Worm (Caenorhabditis elegans): Measurements from ENCODE around the gene F52E1.9.
A peak's percentile ranks its signal among the peaks of the same experiment; 100 is the strongest.

Gene F52E1.9

ce11 chrV:8426210-8426609 is 23.7 kb upstream of the F52E1.9 start:
- TF ChIP-seq cey-2 (tag; optimal IDR thresholded peaks at IDR 0.05; ENCODE audit: borderline replicate concordance, insufficient read depth) (no peak), lin-38 (GFP tag; IDR thresholded peaks at IDR 0.05) (0 out of 2 replicates have a peak, but pooled peaks have one; percentile 17), nhr-10 (tag; optimal IDR thresholded peaks at IDR 0.05) (no peak), daf-16 (GFP tag; optimal IDR thresholded peaks at IDR 0.05) (no peak), daf-16 (tag; optimal IDR thresholded peaks at IDR 0.05) (peak; percentile 18), nhr-48 (tag; optimal IDR thresholded peaks at IDR 0.05) (peak; percentile 14), snpc-1.2 (GFP tag; IDR thresholded peaks at IDR 0.05) (no peak), lsy-2 (tag; optimal IDR thresholded peaks at IDR 0.05) (peak in 1 of 2 experiments; percentile 23), dve-1 (tag; optimal IDR thresholded peaks at IDR 0.05; ENCODE audit: insufficient read depth) (peak; percentile 6), T26A8.4 (GFP tag; IDR thresholded peaks at IDR 0.05) (no peak), R02D3.7 (tag; optimal IDR thresholded peaks at IDR 0.05) (no peak), aha-1 (tag) (peak; percentile 68), mxl-3 (GFP tag; optimal IDR thresholded peaks at IDR 0.05) (no peak)

ce11 chrV:8424840-8425814 is 22.7 kb upstream of the F52E1.9 start:
- TF ChIP-seq Y75B8A.6 (GFP tag; IDR thresholded peaks at IDR 0.05) (no peak), set-16 (GFP tag; IDR thresholded peaks at IDR 0.05) (no peak), nhr-77 (tag; optimal IDR thresholded peaks at IDR 0.05) (peak; percentile 69), lin-38 (GFP tag; IDR thresholded peaks at IDR 0.05) (0 out of 2 replicates have a peak, but pooled peaks have one; percentile 5), pqm-1 (tag; optimal IDR thresholded peaks at IDR 0.05) (peak; percentile 53), nhr-28 (tag; optimal IDR thresholded peaks at IDR 0.05) (peak; percentile 78), daf-16 (GFP tag; optimal IDR thresholded peaks at IDR 0.05) (no peak), daf-16 (tag; optimal IDR thresholded peaks at IDR 0.05) (peak; percentile 76), php-3 (GFP tag; IDR thresholded peaks at IDR 0.05) (peak; percentile 78), lin-29 (GFP tag; IDR thresholded peaks at IDR 0.05) (no peak), hlh-11 (tag; optimal IDR thresholded peaks at IDR 0.05) (peak; percentile 93), D1046.2 (GFP tag; IDR thresholded peaks at IDR 0.05) (no peak), nhr-76 (tag; optimal IDR thresholded peaks at IDR 0.05) (no peak), attf-4 (tag; optimal IDR thresholded peaks at IDR 0.05) (no peak), dmd-6 (GFP tag; IDR thresholded peaks at IDR 0.05) (peak; percentile 86), mdl-1 (tag; optimal IDR thresholded peaks at IDR 0.05) (peak in 1 of 2 experiments; percentile 44), F49E8.2 (tag; optimal IDR thresholded peaks at IDR 0.05; ENCODE audit: borderline replicate concordance) (peak; percentile 12), snpc-1.2 (GFP tag; IDR thresholded peaks at IDR 0.05) (0 out of 2 replicates have a peak, but pooled peaks have one; percentile 36), zip-11 (GFP tag; IDR thresholded peaks at IDR 0.05) (no peak), lsy-2 (tag; optimal IDR thresholded peaks at IDR 0.05) (peak in 1 of 2 experiments; percentile 42), egl-27 (tag; optimal IDR thresholded peaks at IDR 0.05) (no peak), nhr-48 (tag; optimal IDR thresholded peaks at IDR 0.05) (peak; percentile 46), daf-12 (tag; optimal IDR thresholded peaks at IDR 0.05) (no peak), mxl-2 (GFP tag; conservative IDR thresholded peaks at IDR 0.05) (no peak), tra-1 (GFP tag; IDR thresholded peaks at IDR 0.05) (0 out of 2 replicates have a peak, but pooled peaks have one; percentile 46), lim-7 (GFP tag; IDR thresholded peaks at IDR 0.05) (no peak), hif-1 (tag; optimal IDR thresholded peaks at IDR 0.05) (no peak), T20F7.1 (GFP tag; optimal IDR thresholded peaks at IDR 0.05) (peak; percentile 22), dve-1 (tag; optimal IDR thresholded peaks at IDR 0.05; ENCODE audit: insufficient read depth) (peak; percentile 87), ztf-11 (tag; optimal IDR thresholded peaks at IDR 0.05) (no peak), ceh-32 (tag; optimal IDR thresholded peaks at IDR 0.05; ENCODE audit: poor library complexity) (no peak), gei-8 (GFP tag; optimal IDR thresholded peaks at IDR 0.05) (no peak), ces-1 (GFP tag; optimal IDR thresholded peaks at IDR 0.05) (no peak), hlh-30 (tag; optimal IDR thresholded peaks at IDR 0.05; ENCODE audit: insufficient read depth) (peak; percentile 86), F10B5.3 (tag; optimal IDR thresholded peaks at IDR 0.05) (no peak), dpl-1 (GFP tag; optimal IDR thresholded peaks at IDR 0.05) (no peak), nhr-102 (tag; optimal IDR thresholded peaks at IDR 0.05) (no peak), unc-39 (tag; optimal IDR thresholded peaks at IDR 0.05) (no peak), mes-2 (tag; optimal IDR thresholded peaks at IDR 0.05; ENCODE audit: poor library complexity, severe bottlenecking) (peak; percentile 19)
